Worm (Caenorhabditis elegans) whole organism, young adult: ENCODE results near the gene ZK666.4.

Experiments used
- B0261.1 ChIP-seq: sonication (generic microtip); optimal IDR thresholded peaks from 2 replicates; lab custom pipeline; 2016; ENCODE audit warnings: mild to moderate bottlenecking, missing genetic modification characterization, moderate library complexity, missing compliant biosample characterization
- B0336.3 ChIP-seq: fragments of 200-800 bp; sonication (Bioruptor generic); IDR thresholded peaks from 2 replicates; pipeline ENCODE4 v1.3.6; 2022; ENCODE audit warnings: missing genetic modification characterization, missing compliant biosample characterization
- D2030.7 ChIP-seq: fragments of 200-800 bp; sonication (Bioruptor generic); IDR thresholded peaks from 2 replicates; pipeline ENCODE4 v1.3.6; 2022; ENCODE audit warnings: missing genetic modification reagents, missing genetic modification characterization, missing compliant biosample characterization
- F23B12.7 ChIP-seq: sonication (generic microtip); optimal IDR thresholded peaks from 2 replicates; lab custom pipeline; 2017; ENCODE audit warnings: missing genetic modification characterization, mild to moderate bottlenecking, missing compliant biosample characterization, antibody characterized with exemption, moderate library complexity; ENCODE audit not compliant: insufficient read depth
- F57A8.1 ChIP-seq: fragments of 200-800 bp; sonication (Bioruptor generic); optimal IDR thresholded peaks from 2 replicates; lab custom pipeline; 2018; ENCODE audit warnings: mild to moderate bottlenecking, missing genetic modification characterization, moderate library complexity, missing compliant biosample characterization
- K11D2.4 ChIP-seq: fragments of 200-800 bp; sonication (Bioruptor generic); IDR thresholded peaks from 2 replicates; pipeline ENCODE4 v1.3.6; 2022; ENCODE audit warnings: missing genetic modification reagents, missing genetic modification characterization, missing compliant biosample characterization
- T26A5.8 ChIP-seq: sonication (generic microtip); optimal IDR thresholded peaks from 2 replicates; lab custom pipeline; 2016; ENCODE audit warnings: missing genetic modification characterization, missing compliant biosample characterization
- Y53F4B.3 ChIP-seq: fragments of 200-800 bp; sonication (Bioruptor generic); IDR thresholded peaks from 2 replicates; pipeline ENCODE4 v1.3.6; 2022; ENCODE audit warnings: missing genetic modification reagents, missing genetic modification characterization, missing compliant biosample characterization
- Y53G8AR.9 ChIP-seq: fragments of 200-800 bp; sonication (Bioruptor generic); conservative IDR thresholded peaks from 2 replicates; pipeline ENCODE4 v1.3.6; 2022; ENCODE audit warnings: missing genetic modification reagents, missing genetic modification characterization, missing compliant biosample characterization
- Y95B8A.8 ChIP-seq: fragments of 200-800 bp; sonication (Bioruptor generic); IDR thresholded peaks from 2 replicates; pipeline ENCODE4 v1.3.6; 2022; ENCODE audit warnings: missing genetic modification reagents, missing genetic modification characterization, missing compliant biosample characterization
- attf-5 ChIP-seq: fragments of 200-800 bp; sonication (Bioruptor generic); optimal IDR thresholded peaks from 2 replicates; lab custom pipeline; 2018; ENCODE audit warnings: mild to moderate bottlenecking, missing genetic modification characterization, missing compliant biosample characterization
- bed-2 ChIP-seq: fragments of 200-800 bp; sonication (Bioruptor generic); IDR thresholded peaks from 2 replicates; pipeline ENCODE4 v1.3.6; 2022; ENCODE audit warnings: missing genetic modification reagents, missing genetic modification characterization, missing compliant biosample characterization
- cebp-1 ChIP-seq, 2 experiments: fragments of 200-800 bp in 1 of 2; sonication (Bioruptor generic) in 1 of 2; sonication (generic microtip) in 1 of 2; IDR thresholded peaks in 1 of 2; optimal IDR thresholded peaks in 1 of 2; 2 replicates each; pipeline versions ENCODE4 v1.3.6 to Lab custom; 2017 to 2022; ENCODE audit warnings: missing compliant biosample characterization in 2 of 2, missing genetic modification characterization in 2 of 2, mild to moderate bottlenecking in 1 of 2, missing genetic modification reagents in 1 of 2, moderate library complexity in 1 of 2
- ceh-27 ChIP-seq: fragments of 200-800 bp; sonication (Bioruptor generic); optimal IDR thresholded peaks from 2 replicates; lab custom pipeline; 2018; ENCODE audit warnings: mild to moderate bottlenecking, missing genetic modification characterization, moderate library complexity, missing compliant biosample characterization
- ceh-91 ChIP-seq: fragments of 200-800 bp; sonication (Bioruptor generic); IDR thresholded peaks from 2 replicates; pipeline ENCODE4 v1.3.6; 2022; ENCODE audit warnings: missing genetic modification reagents, missing genetic modification characterization, missing compliant biosample characterization
- dox-1 ChIP-seq: fragments of 200-800 bp; sonication (Bioruptor generic); IDR thresholded peaks from 2 replicates; pipeline ENCODE4 v1.3.6; 2022; ENCODE audit warnings: missing genetic modification reagents, missing genetic modification characterization, missing compliant biosample characterization
- dpff-1 ChIP-seq: sonication (generic microtip); optimal IDR thresholded peaks from 2 replicates; lab custom pipeline; 2017; ENCODE audit warnings: mild to moderate bottlenecking, missing genetic modification characterization, missing compliant biosample characterization
- dpl-1 ChIP-seq: fragments of 150-350 bp; optimal IDR thresholded peaks from 2 replicates; lab custom pipeline; 2014; ENCODE audit warnings: missing biosample characterization, missing genetic modification reagents, missing genetic modification characterization
- efl-1 ChIP-seq: fragments of 150-350 bp; optimal IDR thresholded peaks from 2 replicates; lab custom pipeline; 2014; ENCODE audit warnings: missing biosample characterization, missing genetic modification reagents, missing genetic modification characterization
- ekl-4 ChIP-seq: fragments of 200-800 bp; sonication (Bioruptor generic); IDR thresholded peaks from 2 replicates; pipeline ENCODE4 v1.3.6; 2022; ENCODE audit warnings: missing genetic modification reagents, missing genetic modification characterization, missing compliant biosample characterization
- him-1 ChIP-seq: sonication (generic microtip); optimal IDR thresholded peaks from 2 replicates; lab custom pipeline; 2016; ENCODE audit warnings: missing genotype, missing genetic modification reagents, missing genetic modification characterization, missing compliant biosample characterization
- hrde-1 ChIP-seq: sonication (generic microtip); optimal IDR thresholded peaks from 2 replicates; lab custom pipeline; 2016; ENCODE audit warnings: missing genetic modification characterization, mild to moderate bottlenecking, missing compliant biosample characterization, moderate library complexity, missing genotype, missing genetic modification reagents, borderline replicate concordance
- hsf-1 ChIP-seq: fragments of 200-800 bp; sonication (Bioruptor generic); IDR thresholded peaks from 2 replicates; pipeline ENCODE4 v1.3.6; 2022; ENCODE audit warnings: missing genetic modification reagents, missing genetic modification characterization, missing compliant biosample characterization
- let-526 ChIP-seq: fragments of 200-800 bp; sonication (Bioruptor generic); IDR thresholded peaks from 2 replicates; pipeline ENCODE4 v1.3.6; 2022; ENCODE audit warnings: missing genetic modification reagents, missing genetic modification characterization, missing compliant biosample characterization
- let-607 ChIP-seq, 2 experiments: fragments of 200-800 bp in 1 of 2; sonication (Bioruptor generic) in 1 of 2; sonication (generic microtip) in 1 of 2; optimal IDR thresholded peaks; 2 replicates each; lab custom pipeline; 2016 to 2018; ENCODE audit warnings: mild to moderate bottlenecking in 2 of 2, missing compliant biosample characterization in 2 of 2, missing genetic modification characterization in 2 of 2, moderate library complexity in 2 of 2, missing genotype in 1 of 2
- lin-40 ChIP-seq: sonication (generic microtip); optimal IDR thresholded peaks from 2 replicates; lab custom pipeline; 2016; ENCODE audit warnings: missing genetic modification characterization, mild to moderate bottlenecking, missing compliant biosample characterization, missing genotype, missing genetic modification reagents
- lin-54 ChIP-seq: fragments of 200-800 bp; sonication (Bioruptor generic); optimal IDR thresholded peaks from 2 replicates; lab custom pipeline; 2018; ENCODE audit warnings: mild to moderate bottlenecking, missing genetic modification characterization, missing compliant biosample characterization
- lsl-1 ChIP-seq: fragments of 200-800 bp; sonication (Bioruptor generic); optimal IDR thresholded peaks from 2 replicates; lab custom pipeline; 2018; ENCODE audit warnings: mild to moderate bottlenecking, missing genetic modification characterization, moderate library complexity, missing compliant biosample characterization
- madf-10 ChIP-seq: sonication (generic microtip); optimal IDR thresholded peaks from 2 replicates; lab custom pipeline; 2016; ENCODE audit warnings: mild to moderate bottlenecking, missing genetic modification characterization, missing compliant biosample characterization
- mel-28 ChIP-seq: sonication (generic microtip); optimal IDR thresholded peaks from 2 replicates; lab custom pipeline; 2016; ENCODE audit warnings: borderline replicate concordance, mild to moderate bottlenecking, missing genetic modification characterization, missing compliant biosample characterization
- nfya-1 ChIP-seq: sonication (generic microtip); optimal IDR thresholded peaks from 2 replicates; lab custom pipeline; 2017; ENCODE audit warnings: antibody characterized with exemption, missing compliant biosample characterization, missing genetic modification characterization, borderline replicate concordance; ENCODE audit not compliant: insufficient read depth
- nfya-2 ChIP-seq: fragments of 200-800 bp; sonication (Bioruptor generic); IDR thresholded peaks from 2 replicates; pipeline ENCODE4 v1.3.6; 2022; ENCODE audit warnings: missing genetic modification reagents, missing genetic modification characterization, missing compliant biosample characterization
- nfyb-1 ChIP-seq: fragments of 200-800 bp; sonication (Bioruptor generic); IDR thresholded peaks from 2 replicates; pipeline ENCODE4 v1.3.6; 2022; ENCODE audit warnings: missing genetic modification reagents, missing genetic modification characterization, missing compliant biosample characterization
- nhr-120 ChIP-seq: fragments of 200-800 bp; sonication (Bioruptor generic); IDR thresholded peaks from 2 replicates; pipeline ENCODE4 v1.3.6; 2022; ENCODE audit warnings: missing genetic modification characterization, missing compliant biosample characterization
- nhr-80 ChIP-seq: sonication (generic microtip); optimal IDR thresholded peaks from 2 replicates; lab custom pipeline; 2016; ENCODE audit warnings: missing genetic modification characterization, missing compliant biosample characterization
- pha-4 ChIP-seq: fragments of 150-350 bp; sonication (generic microtip); optimal IDR thresholded peaks from 2 replicates; lab custom pipeline; 2014; ENCODE audit warnings: missing biosample characterization, missing genetic modification reagents, missing genetic modification characterization
- sea-2 ChIP-seq: fragments of 200-800 bp; sonication (Bioruptor generic); IDR thresholded peaks from 2 replicates; pipeline ENCODE4 v1.3.6; 2022; ENCODE audit warnings: missing genetic modification characterization, missing compliant biosample characterization
- snpc-1.3 ChIP-seq: sonication (generic microtip); optimal IDR thresholded peaks from 2 replicates; lab custom pipeline; 2017; ENCODE audit warnings: missing genetic modification characterization, mild to moderate bottlenecking, missing compliant biosample characterization, antibody characterized with exemption, moderate library complexity, missing genotype, missing genetic modification reagents; ENCODE audit not compliant: insufficient read depth
- snpc-3.4 ChIP-seq: sonication (generic microtip); optimal IDR thresholded peaks from 2 replicates; lab custom pipeline; 2017; ENCODE audit warnings: missing genetic modification characterization, mild to moderate bottlenecking, missing compliant biosample characterization, antibody characterized with exemption, moderate library complexity, missing genotype, missing genetic modification reagents
- snpc-4 ChIP-seq, 5 experiments: fragments of 150-350 bp in 1 of 5; sonication (generic microtip) in 4 of 5; optimal IDR thresholded peaks; 2 replicates each; lab custom pipeline; 2014 to 2018; ENCODE audit warnings: missing genetic modification characterization in 5 of 5, missing biosample characterization in 3 of 5, antibody characterized with exemption in 2 of 5, mild to moderate bottlenecking in 2 of 5, missing compliant biosample characterization in 2 of 5, missing genotype in 2 of 5, moderate library complexity in 2 of 5, missing genetic modification reagents in 1 of 5
- tbp1 ChIP-seq: fragments of 200-800 bp; sonication (Bioruptor generic); optimal IDR thresholded peaks from 2 replicates; lab custom pipeline; 2018; ENCODE audit warnings: mild to moderate bottlenecking, missing genetic modification characterization, missing compliant biosample characterization
- unc-130 ChIP-seq: sonication (generic microtip); optimal IDR thresholded peaks from 2 replicates; lab custom pipeline; 2016; ENCODE audit warnings: missing genetic modification reagents, missing genetic modification characterization, missing compliant biosample characterization
- unc-62 ChIP-seq: fragments of 150-350 bp; optimal IDR thresholded peaks from 2 replicates; lab custom pipeline; 2014; ENCODE audit warnings: missing biosample characterization, missing genetic modification reagents, missing genetic modification characterization
- ztf-22 ChIP-seq: fragments of 200-800 bp; sonication (Bioruptor generic); optimal IDR thresholded peaks from 2 replicates; lab custom pipeline; 2018; ENCODE audit warnings: mild to moderate bottlenecking, missing genetic modification characterization, moderate library complexity, missing compliant biosample characterization
- ztf-25 ChIP-seq: fragments of 200-800 bp; sonication (Bioruptor generic); IDR thresholded peaks from 2 replicates; pipeline ENCODE4 v1.3.6; 2022; ENCODE audit warnings: missing genetic modification reagents, missing genetic modification characterization, missing compliant biosample characterization
- ztf-6 ChIP-seq: fragments of 200-800 bp; sonication (Bioruptor generic); IDR thresholded peaks from 2 replicates; pipeline ENCODE4 v1.3.6; 2022; ENCODE audit warnings: missing genetic modification reagents, missing genetic modification characterization, missing compliant biosample characterization

Gene ZK666.4

ce11 chrII:10502491-10503063 lies 25.5 kb downstream of the ZK666.4 start, which contains the start of gene myrf-1 (continued):
- TF ChIP-seq B0336.3 = no peak
- peak; percentile 54; the same call in 1 of the 2 replicates for TF ChIP-seq ekl-4 (GFP tag; lab: Robert Waterston, UW)
- TF ChIP-seq snpc-4 (GFP tag; optimal IDR thresholded peaks at IDR 0.05; lab: Kevin White, UChicago) = no peak
- TF ChIP-seq snpc-4 (tag; optimal IDR thresholded peaks at IDR 0.05; lab: Kevin White, UChicago) = peak in 1 of 4 experiments; percentile 35
- no peak for TF ChIP-seq dpl-1 (GFP tag; lab: Kevin White, UChicago)
- TF ChIP-seq cebp-1 (GFP tag; IDR thresholded peaks at IDR 0.05; lab: Robert Waterston, UW) = peak; percentile 25; the same call in 1 of the 2 replicates
- peak; percentile 84 for TF ChIP-seq cebp-1 (tag; optimal IDR thresholded peaks at IDR 0.05; lab: Kevin White, UChicago)
- TF ChIP-seq ceh-27 = peak; percentile 74
- TF ChIP-seq nfya-2 (GFP tag; lab: Robert Waterston, UW) = no peak
- no peak for TF ChIP-seq nfya-1 (tag; lab: Kevin White, UChicago)
- peak; percentile 12 for TF ChIP-seq F23B12.7 (tag; lab: Kevin White, UChicago)
- TF ChIP-seq snpc-3.4 (tag; lab: Kevin White, UChicago) = no peak
- TF ChIP-seq lin-54 (GFP tag; lab: Kevin White, UChicago) = peak; percentile 50
- TF ChIP-seq lsl-1 (GFP tag; lab: Kevin White, UChicago) = no peak
- no peak for TF ChIP-seq T26A5.8 (tag; lab: Kevin White, UChicago)
- no peak; the same call in 1 of the 2 replicates for TF ChIP-seq let-526 (GFP tag; lab: Robert Waterston, UW)
- TF ChIP-seq dpff-1 (tag; lab: Kevin White, UChicago) = no peak
- peak; percentile 57 to 65 for TF ChIP-seq let-607 (tag; optimal IDR thresholded peaks at IDR 0.05; lab: Kevin White, UChicago)
- TF ChIP-seq ztf-25 (GFP tag; lab: Robert Waterston, UW) = no peak
- peak; percentile 73 for TF ChIP-seq lin-40 (tag; lab: Kevin White, UChicago)
- no peak for TF ChIP-seq mel-28 (tag; lab: Kevin White, UChicago)
- no peak for TF ChIP-seq Y95B8A.8 (GFP tag; lab: Robert Waterston, UW)
- TF ChIP-seq efl-1 (GFP tag; lab: Kevin White, UChicago) = no peak
- peak; percentile 57 for TF ChIP-seq madf-10 (tag; lab: Kevin White, UChicago)
- TF ChIP-seq dox-1 = peak; percentile 90
- TF ChIP-seq Y53G8AR.9 (GFP tag; lab: Robert Waterston, UW) = no peak
- TF ChIP-seq nhr-80 = peak; percentile 91
- 0 out of 2 replicates have a peak, but pooled peaks have one; percentile 9 for TF ChIP-seq bed-2 (GFP tag; lab: Robert Waterston, UW)
- peak; percentile 87 for TF ChIP-seq attf-5
- no peak for TF ChIP-seq ceh-91 (GFP tag; lab: Robert Waterston, UW)
- no peak for TF ChIP-seq B0261.1 (tag; lab: Kevin White, UChicago)
- TF ChIP-seq unc-62 (GFP tag; lab: Kevin White, UChicago) = no peak
- TF ChIP-seq Y53F4B.3 = no peak
- TF ChIP-seq ztf-6 = no peak
- no peak for TF ChIP-seq D2030.7 (GFP tag; lab: Robert Waterston, UW)
- no peak for TF ChIP-seq snpc-1.3
- TF ChIP-seq him-1 (tag; lab: Kevin White, UChicago) = no peak
- no peak for TF ChIP-seq nhr-120
- no peak for TF ChIP-seq tbp1 (GFP tag; lab: Kevin White, UChicago)
- peak; percentile 65; the same call in 1 of the 2 replicates for TF ChIP-seq K11D2.4 (GFP tag; lab: Robert Waterston, UW)
- no peak for TF ChIP-seq hsf-1 (GFP tag; lab: Robert Waterston, UW)
- TF ChIP-seq pha-4 = no peak
- TF ChIP-seq F57A8.1 (GFP tag; lab: Kevin White, UChicago) = peak; percentile 5
- no peak for TF ChIP-seq unc-130 (GFP tag; lab: Kevin White, UChicago)
- TF ChIP-seq ztf-22 = no peak
- TF ChIP-seq hrde-1 (tag; lab: Kevin White, UChicago) = no peak
- peak; percentile 75; the same call in 1 of the 2 replicates for TF ChIP-seq nfyb-1 (GFP tag; lab: Robert Waterston, UW)
- no peak for TF ChIP-seq sea-2 (GFP tag; lab: Robert Waterston, UW)
